Fruit fly (Drosophila melanogaster): Measurements from ENCODE around the gene CG5567.

Gene CG5567

DNA sequence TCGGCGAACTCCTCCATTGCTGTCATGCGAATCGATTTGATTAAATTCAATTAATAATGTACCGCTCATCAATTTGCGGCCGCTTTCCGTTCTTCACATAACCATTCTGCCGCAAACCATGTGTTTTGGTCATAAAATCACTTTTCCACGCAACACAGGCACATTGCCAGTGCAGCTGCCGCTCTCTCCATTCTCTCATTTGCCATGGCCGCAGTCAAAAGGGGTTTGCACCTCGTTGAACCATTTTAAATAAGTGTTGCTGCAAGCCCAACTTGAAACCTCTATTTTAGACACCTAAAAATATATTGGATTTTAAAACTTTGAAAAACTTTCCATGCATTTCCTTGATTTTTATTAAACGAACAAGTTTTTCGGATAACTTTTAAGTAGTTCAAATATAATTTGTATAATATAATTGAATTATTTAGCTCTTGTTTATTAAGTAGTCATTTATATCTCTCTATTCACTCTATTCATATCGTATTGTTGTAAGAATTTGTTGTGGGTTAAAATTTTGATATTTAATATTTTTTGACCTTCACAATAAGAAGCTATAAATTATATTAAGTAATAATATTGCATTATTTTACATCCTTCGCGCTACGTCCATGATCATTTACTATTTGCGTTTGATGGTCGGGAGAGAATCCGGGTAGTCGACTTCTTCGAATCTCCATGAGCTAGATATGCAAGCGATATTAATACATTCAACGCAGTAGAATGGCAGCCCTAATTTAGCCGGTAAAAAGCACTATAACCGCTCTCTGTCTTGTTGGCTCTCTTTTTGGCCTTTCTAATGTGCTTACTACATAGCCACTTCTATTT, 13.5 kb upstream of the CG5567 start, which contains the start of gene CG5535 (continued):
- peak; percentile 47 for TF ChIP-seq sisA (GFP tag; IDR thresholded peaks at IDR 0.05)
- TF ChIP-seq CG11085 (GFP tag; IDR thresholded peaks at IDR 0.05): peak; percentile 50; the same call in 1 of the 2 replicates
- TF ChIP-seq amos (GFP tag; IDR thresholded peaks at IDR 0.05; ENCODE audit: partially characterized antibody): no peak
- peak; percentile 88 for TF ChIP-seq CG12391 (tag; optimal IDR thresholded peaks at IDR 0.05)
- TF ChIP-seq pho (GFP tag; optimal IDR thresholded peaks at IDR 0.05): peak; percentile 7
- no peak for TF ChIP-seq CG17912 (GFP tag; optimal IDR thresholded peaks at IDR 0.05)
- TF ChIP-seq Ptx1 (GFP tag; IDR thresholded peaks at IDR 0.05): peak; percentile 60
- TF ChIP-seq Sry-β (GFP tag; optimal IDR thresholded peaks at IDR 0.05): peak; percentile 27
- TF ChIP-seq CG8944 (GFP tag; optimal IDR thresholded peaks at IDR 0.05): peak; percentile 47
- TF ChIP-seq dpn (GFP tag; optimal IDR thresholded peaks at IDR 0.05): peak; percentile 20 to 75
- TF ChIP-seq Drgx (GFP tag; IDR thresholded peaks at IDR 0.05): peak; percentile 59
- TF ChIP-seq ind (GFP tag; optimal IDR thresholded peaks at IDR 0.05): peak; percentile 60
- TF ChIP-seq CG17829 (tag; optimal IDR thresholded peaks at IDR 0.05): peak; percentile 86
- no peak for TF ChIP-seq ftz-f1 (GFP tag; optimal IDR thresholded peaks at IDR 0.05)
- TF ChIP-seq gsb (GFP tag; IDR thresholded peaks at IDR 0.05): peak; percentile 7
- peak; percentile 29 for TF ChIP-seq CG8290 (GFP tag; optimal IDR thresholded peaks at IDR 0.05)
- TF ChIP-seq CG8290 (tag; optimal IDR thresholded peaks at IDR 0.05): peak in 1 of 2 experiments; percentile 94
- no peak for TF ChIP-seq sqz (GFP tag; optimal IDR thresholded peaks at IDR 0.05)
- peak; percentile 48 for TF ChIP-seq chn (GFP tag; optimal IDR thresholded peaks at IDR 0.05)
- TF ChIP-seq Dref (GFP tag; IDR thresholded peaks at IDR 0.05): no peak
- peak; percentile 49 for TF ChIP-seq CG12219 (GFP tag; optimal IDR thresholded peaks at IDR 0.05)
- no peak; the same call in 1 of the 2 replicates for TF ChIP-seq GATAe (GFP tag; conservative IDR thresholded peaks at IDR 0.05)
- TF ChIP-seq NFAT (GFP tag; IDR thresholded peaks at IDR 0.05): peak; percentile 74
- peak; percentile 40; the same call in 1 of the 2 replicates for TF ChIP-seq al (GFP tag; IDR thresholded peaks at IDR 0.05)
- TF ChIP-seq wor (GFP tag; IDR thresholded peaks at IDR 0.05): 0 out of 2 replicates have a peak, but pooled peaks have one; percentile 51
- TF ChIP-seq Rx (GFP tag; IDR thresholded peaks at IDR 0.05): peak; percentile 65
- TF ChIP-seq CG8924 (tag; optimal IDR thresholded peaks at IDR 0.05): peak; percentile 90
- TF ChIP-seq dimm (GFP tag; IDR thresholded peaks at IDR 0.05): no peak
- TF ChIP-seq CG12744 (GFP tag; optimal IDR thresholded peaks at IDR 0.05): no peak
- no peak for TF ChIP-seq CG10565 (GFP tag; optimal IDR thresholded peaks at IDR 0.05)
- TF ChIP-seq CG3838 (GFP tag; optimal IDR thresholded peaks at IDR 0.05): no peak
- no peak for TF ChIP-seq zen2 (GFP tag; IDR thresholded peaks at IDR 0.05; ENCODE audit: partially characterized antibody)
- peak; percentile 88 for TF ChIP-seq grau (tag; optimal IDR thresholded peaks at IDR 0.05)
- peak; percentile 82 for TF ChIP-seq Gug (GFP tag; IDR thresholded peaks at IDR 0.05)
- no peak for TF ChIP-seq CG15479 (GFP tag; optimal IDR thresholded peaks at IDR 0.05)
- TF ChIP-seq lab (GFP tag; optimal IDR thresholded peaks at IDR 0.05): peak; percentile 80
- TF ChIP-seq Fer3 (tag; optimal IDR thresholded peaks at IDR 0.05): peak; percentile 48
- TF ChIP-seq CG15269 (tag; optimal IDR thresholded peaks at IDR 0.05): peak; percentile 84
- no peak for TF ChIP-seq luna (GFP tag; optimal IDR thresholded peaks at IDR 0.05)
- TF ChIP-seq D (optimal IDR thresholded peaks at IDR 0.05): no peak
- TF ChIP-seq D (GFP tag; optimal IDR thresholded peaks at IDR 0.05): peak; percentile 80
- no peak for TF ChIP-seq yki (optimal IDR thresholded peaks at IDR 0.05)
- no peak for TF ChIP-seq tna (GFP tag; IDR thresholded peaks at IDR 0.05; ENCODE audit: partially characterized antibody)
- TF ChIP-seq CG10147 (GFP tag; optimal IDR thresholded peaks at IDR 0.05): peak; percentile 86
- TF ChIP-seq CG11093 (GFP tag; IDR thresholded peaks at IDR 0.05): peak; percentile 67
- TF ChIP-seq fu2 (GFP tag; optimal IDR thresholded peaks at IDR 0.05): peak; percentile 14
- no peak for TF ChIP-seq lbe (GFP tag; optimal IDR thresholded peaks at IDR 0.05)
- peak; percentile 58 for TF ChIP-seq CG9215 (GFP tag; IDR thresholded peaks at IDR 0.05)
- peak; percentile 8 for TF ChIP-seq CG17802 (tag; optimal IDR thresholded peaks at IDR 0.05)
- TF ChIP-seq Hr51 (GFP tag; optimal IDR thresholded peaks at IDR 0.05): peak in 1 of 2 experiments; percentile 82
